Fruit fly (Drosophila melanogaster) whole organism, prepupa: ENCODE measurements around the gene CG12253.

Experiments used
- CG11762 ChIP-seq: fragments of 200-800 bp; sonication (Bioruptor generic); optimal IDR thresholded peaks from 3 replicates; lab custom pipeline; 2016; ENCODE audit warnings: missing biosample characterization, missing genetic modification characterization; ENCODE audit not compliant: insufficient read depth
- CG16779 ChIP-seq: fragments of 200-800 bp; sonication (Bioruptor generic); optimal IDR thresholded peaks from 3 replicates; lab custom pipeline; 2017; ENCODE audit warnings: missing biosample characterization, mild to moderate bottlenecking, missing genetic modification characterization
- CG6163 ChIP-seq: fragments of 200-800 bp; sonication (Bioruptor generic); IDR thresholded peaks from 3 replicates; pipeline ENCODE4 v1.3.6; 2022; ENCODE audit warnings: missing biosample characterization, missing genetic modification characterization
- Lpt ChIP-seq: fragments of 200-800 bp; sonication (Bioruptor generic); optimal IDR thresholded peaks from 3 replicates; lab custom pipeline; 2016; ENCODE audit warnings: missing biosample characterization, missing genetic modification characterization
- esn ChIP-seq: fragments of 200-800 bp; sonication (Bioruptor generic); optimal IDR thresholded peaks from 2 replicates; lab custom pipeline; 2016; ENCODE audit warnings: missing biosample characterization, mild to moderate bottlenecking, missing genetic modification characterization, moderate library complexity
- lz ChIP-seq: fragments of 200-800 bp; sonication (Bioruptor generic); optimal IDR thresholded peaks from 3 replicates; lab custom pipeline; 2016; ENCODE audit warnings: missing biosample characterization, missing genetic modification characterization

DNA sequence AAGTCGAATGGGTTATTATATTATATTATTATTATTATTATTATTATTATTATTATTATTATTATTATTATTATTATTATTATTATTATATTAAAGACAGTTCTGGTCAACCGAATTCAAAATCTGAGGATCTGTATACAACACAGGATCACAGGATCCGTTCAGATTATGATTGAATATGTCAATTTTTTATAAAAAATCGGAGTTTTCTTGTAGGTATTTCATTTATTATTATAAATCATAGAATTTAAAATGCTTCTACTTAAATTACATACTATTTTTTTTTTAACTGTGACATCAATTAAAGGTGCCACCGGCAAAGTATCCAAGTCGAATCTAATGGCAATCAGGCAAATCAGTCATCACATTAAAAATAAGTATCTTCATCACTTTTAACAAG, 29.1 kb downstream of the CG12253 start, which contains the start of gene CG14913:
- no peak for TF ChIP-seq CG11762 (GFP tag; lab: Kevin White, UChicago)
- TF ChIP-seq lz (GFP tag; lab: Kevin White, UChicago) = no peak
- TF ChIP-seq Lpt (GFP tag; lab: Kevin White, UChicago) = no peak
- TF ChIP-seq esn (GFP tag; lab: Kevin White, UChicago) = no peak
- no peak for TF ChIP-seq CG6163
- TF ChIP-seq CG16779 (tag; lab: Kevin White, UChicago) = no peak
